Fruit fly (Drosophila melanogaster) whole organism, adult: Measurements from ENCODE around the gene Sems.
A peak's percentile ranks its signal among the peaks of the same experiment; 100 is the strongest.

Experiments used
- CG11617 ChIP-seq: fragments of 200-800 bp; sonication (Bioruptor generic); optimal IDR thresholded peaks from 2 replicates; lab custom pipeline; 2017; ENCODE audit warnings: mild to moderate bottlenecking, missing biosample characterization, missing genetic modification reagents, missing genetic modification characterization
- CG12768 ChIP-seq: fragments of 200-800 bp; sonication (Bioruptor generic); optimal IDR thresholded peaks from 2 replicates; lab custom pipeline; 2017; ENCODE audit warnings: missing biosample characterization, missing genetic modification characterization, mild to moderate bottlenecking, moderate library complexity, missing genetic modification reagents
- CG14711 ChIP-seq: fragments of 200-800 bp; sonication (Bioruptor generic); optimal IDR thresholded peaks from 2 replicates; lab custom pipeline; 2018; ENCODE audit warnings: missing biosample characterization, mild to moderate bottlenecking, missing genetic modification characterization, moderate library complexity
- CG1620 ChIP-seq: fragments of 200-800 bp; sonication (Bioruptor generic); optimal IDR thresholded peaks from 2 replicates; lab custom pipeline; 2016; ENCODE audit warnings: missing biosample characterization, missing genetic modification characterization
- CG33017 ChIP-seq: fragments of 200-800 bp; sonication (Bioruptor generic); optimal IDR thresholded peaks from 2 replicates; lab custom pipeline; 2018; ENCODE audit warnings: missing biosample characterization, mild to moderate bottlenecking, missing genetic modification characterization, moderate library complexity
- CG5204 ChIP-seq: fragments of 200-800 bp; sonication (Bioruptor generic); optimal IDR thresholded peaks from 2 replicates; lab custom pipeline; 2016; ENCODE audit warnings: missing biosample characterization, missing genetic modification characterization
- CG7045 ChIP-seq: fragments of 200-800 bp; sonication (Bioruptor generic); optimal IDR thresholded peaks from 2 replicates; lab custom pipeline; 2017; ENCODE audit warnings: missing biosample characterization, mild to moderate bottlenecking, missing genetic modification characterization
- CG7101 ChIP-seq: fragments of 200-800 bp; sonication (Bioruptor generic); optimal IDR thresholded peaks from 2 replicates; lab custom pipeline; 2018; ENCODE audit warnings: missing biosample characterization, mild to moderate bottlenecking, missing genetic modification characterization, moderate library complexity
- Clk ChIP-seq: fragments of 200-800 bp; sonication (Bioruptor generic); optimal IDR thresholded peaks from 2 replicates; lab custom pipeline; 2017; ENCODE audit warnings: missing biosample characterization, missing genetic modification characterization
- Crg-1 ChIP-seq: fragments of 200-800 bp; sonication (Bioruptor generic); optimal IDR thresholded peaks from 2 replicates; lab custom pipeline; 2016; ENCODE audit warnings: missing biosample characterization, missing genetic modification characterization
- Hr96 ChIP-seq: fragments of 200-800 bp; sonication (Bioruptor generic); optimal IDR thresholded peaks from 2 replicates; lab custom pipeline; 2016; ENCODE audit warnings: missing biosample characterization, missing genetic modification characterization
- Mnt ChIP-seq: fragments of 200-800 bp; sonication (Bioruptor generic); optimal IDR thresholded peaks from 2 replicates; lab custom pipeline; 2016; ENCODE audit warnings: missing biosample characterization, mild to moderate bottlenecking, missing genetic modification characterization
- bab1 ChIP-seq: fragments of 200-800 bp; sonication (Bioruptor generic); optimal IDR thresholded peaks from 3 replicates; lab custom pipeline; 2019; ENCODE audit warnings: missing biosample characterization, mild to moderate bottlenecking, missing genetic modification characterization, moderate library complexity
- cic ChIP-seq: fragments of 200-800 bp; sonication (Bioruptor generic); optimal IDR thresholded peaks from 2 replicates; lab custom pipeline; 2017; ENCODE audit warnings: missing biosample characterization, mild to moderate bottlenecking, missing genetic modification characterization, moderate library complexity
- cnc ChIP-seq, 2 experiments: fragments of >200 bp; optimal IDR thresholded peaks; 2 replicates each; lab custom pipeline; 2017
- kay ChIP-seq: fragments of 200-800 bp; sonication (Bioruptor generic); peaks from one replicate; lab custom pipeline; 2016; ENCODE audit warnings: missing biosample characterization, missing genetic modification characterization, borderline replicate concordance
- ovo ChIP-seq: fragments of 200-800 bp; sonication (Bioruptor generic); optimal IDR thresholded peaks from 2 replicates; lab custom pipeline; 2016; ENCODE audit warnings: missing biosample characterization, missing genetic modification characterization
- pad ChIP-seq: fragments of 200-800 bp; sonication (Bioruptor generic); optimal IDR thresholded peaks from 3 replicates; lab custom pipeline; 2017; ENCODE audit warnings: missing biosample characterization, missing genetic modification characterization, mild to moderate bottlenecking, moderate library complexity, missing genetic modification reagents
- tj ChIP-seq: fragments of 200-800 bp; sonication (Bioruptor generic); optimal IDR thresholded peaks from 3 replicates; lab custom pipeline; 2017; ENCODE audit warnings: missing biosample characterization, mild to moderate bottlenecking, missing genetic modification characterization, moderate library complexity
- toe ChIP-seq: fragments of 200-800 bp; sonication (Bioruptor generic); optimal IDR thresholded peaks from 2 replicates; lab custom pipeline; 2016; ENCODE audit warnings: missing biosample characterization, missing genetic modification characterization

The Sems gene

dm6 chr3L:20949371-20950135 is 7.0 kb downstream of the Sems start, which contains the start of gene fng:
Gene fng (minus strand): TSS chr3L:20949512.
- TF ChIP-seq CG12768 (GFP tag; lab: Kevin White, UChicago) (no peak), Mnt (GFP tag; lab: Kevin White, UChicago) (peak; percentile 14), tj (GFP tag; lab: Kevin White, UChicago) (peak; percentile 5), bab1 (GFP tag; lab: Kevin White, UChicago) (peak; percentile 5)

dm6 chr3L:20948404-20948803 is 8.1 kb downstream of the Sems start:
- TF ChIP-seq Hr96 (GFP tag; lab: Kevin White, UChicago) (no peak), CG5204 (GFP tag; lab: Kevin White, UChicago) (no peak), CG12768 (GFP tag; lab: Kevin White, UChicago) (no peak), CG11617 (no peak)

DNA sequence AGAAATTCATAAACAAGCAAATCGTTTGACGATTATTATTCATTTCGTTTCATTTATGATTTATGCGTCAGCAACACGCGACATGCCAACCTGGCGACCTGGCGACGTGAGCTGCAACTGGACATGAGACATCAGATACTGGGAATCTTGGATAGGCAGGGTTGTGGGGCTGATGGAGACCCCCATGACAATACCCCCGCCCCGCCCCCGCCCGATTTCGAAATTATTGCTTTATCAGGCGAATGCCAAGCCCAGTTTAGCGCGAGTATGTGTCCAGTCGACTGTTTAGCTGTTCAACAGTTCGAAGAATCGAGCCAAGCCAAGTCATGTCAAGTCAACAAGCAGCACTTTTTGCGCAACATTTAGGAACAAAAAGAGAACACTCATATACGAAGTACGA is 9.6 kb downstream of the Sems start:
- TF ChIP-seq cic (GFP tag; lab: Kevin White, UChicago) (no peak), CG1620 (GFP tag; lab: Kevin White, UChicago) (no peak), ovo (GFP tag; lab: Kevin White, UChicago) (no peak), bab1 (GFP tag; lab: Kevin White, UChicago) (peak; percentile 22), tj (GFP tag; lab: Kevin White, UChicago) (peak; percentile 98), CG7045 (GFP tag; lab: Kevin White, UChicago) (no peak), CG5204 (GFP tag; lab: Kevin White, UChicago) (no peak), Mnt (GFP tag; lab: Kevin White, UChicago) (no peak), Hr96 (GFP tag; lab: Kevin White, UChicago) (no peak)

DNA sequence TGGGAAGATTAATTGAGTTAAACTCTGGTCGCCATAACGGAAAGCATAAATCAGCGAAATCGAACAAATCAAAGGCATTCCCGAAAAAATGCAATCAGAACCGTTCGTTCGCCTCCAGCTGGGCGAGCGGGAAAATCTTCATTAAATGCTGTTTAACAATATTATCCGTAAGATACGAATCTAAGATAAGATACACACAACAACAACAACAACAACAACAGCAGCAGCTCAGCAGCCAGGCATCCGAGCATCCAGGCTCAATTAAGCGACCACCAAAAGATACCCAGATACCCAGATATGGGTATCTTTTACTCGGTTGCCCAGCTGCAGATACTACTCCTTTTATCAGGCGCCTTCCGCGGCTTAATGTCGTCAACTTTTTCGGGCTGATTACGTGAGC is 10.5 kb downstream of the Sems start:
- no peak for TF ChIP-seq CG11617

DNA sequence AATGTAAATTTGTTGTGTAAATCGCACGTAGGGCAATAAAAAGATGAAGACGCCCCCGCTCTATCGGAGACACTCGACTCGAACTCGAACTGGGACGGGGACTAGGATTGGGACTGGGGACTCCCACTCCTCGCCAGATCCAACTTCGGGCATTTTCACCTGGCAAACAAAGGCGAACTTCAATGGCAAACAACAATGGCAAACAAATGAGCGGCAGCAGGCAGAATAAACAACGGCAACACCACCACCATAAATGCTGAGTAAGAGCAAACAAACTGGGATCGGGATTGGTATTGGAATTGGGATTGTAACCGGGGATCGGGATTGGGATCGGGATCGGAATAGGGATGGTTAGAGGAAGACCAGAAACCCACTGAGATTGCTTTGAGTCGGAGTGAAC is 12.4 kb downstream of the Sems start:
- TF ChIP-seq CG7101 (tag; lab: Kevin White, UChicago) (no peak), CG33017 (tag; lab: Kevin White, UChicago) (no peak), ovo (GFP tag; lab: Kevin White, UChicago) (no peak), cnc (optimal IDR thresholded peaks at IDR 0.05; lab: Kevin White, UChicago) (no peak), tj (GFP tag; lab: Kevin White, UChicago) (no peak), CG11617 (no peak)

DNA sequence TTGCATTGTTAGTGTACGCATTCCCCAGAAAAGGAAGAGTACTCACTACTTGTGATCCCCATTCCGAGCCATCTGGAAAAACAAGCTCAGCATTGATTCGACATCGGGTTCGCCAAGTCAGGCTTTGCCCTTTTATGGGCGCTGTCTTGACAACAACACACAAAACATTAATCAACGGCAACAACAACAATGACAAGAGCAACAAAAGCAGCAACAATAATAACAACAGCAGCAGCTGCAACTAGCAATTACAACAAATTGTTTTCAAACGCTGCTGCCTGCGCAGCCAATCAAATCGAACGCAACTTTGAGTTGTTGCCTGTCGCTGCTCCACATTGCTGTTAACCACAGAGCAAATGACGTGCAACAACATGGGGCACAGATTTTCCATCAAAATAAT is 14.5 kb downstream of the Sems start:
- TF ChIP-seq kay (GFP tag; lab: Kevin White, UChicago) (no peak), CG12768 (GFP tag; lab: Kevin White, UChicago) (no peak), bab1 (GFP tag; lab: Kevin White, UChicago) (no peak), cic (GFP tag; lab: Kevin White, UChicago) (no peak), cnc (optimal IDR thresholded peaks at IDR 0.05; lab: Kevin White, UChicago) (no peak), Crg-1 (GFP tag; lab: Kevin White, UChicago) (no peak), CG5204 (GFP tag; lab: Kevin White, UChicago) (no peak), CG7101 (tag; lab: Kevin White, UChicago) (no peak), ovo (GFP tag; lab: Kevin White, UChicago) (no peak), CG14711 (no peak), Clk (GFP tag; lab: Kevin White, UChicago) (no peak), CG7045 (GFP tag; lab: Kevin White, UChicago) (no peak), Hr96 (GFP tag; lab: Kevin White, UChicago) (no peak), tj (GFP tag; lab: Kevin White, UChicago) (no peak)

DNA sequence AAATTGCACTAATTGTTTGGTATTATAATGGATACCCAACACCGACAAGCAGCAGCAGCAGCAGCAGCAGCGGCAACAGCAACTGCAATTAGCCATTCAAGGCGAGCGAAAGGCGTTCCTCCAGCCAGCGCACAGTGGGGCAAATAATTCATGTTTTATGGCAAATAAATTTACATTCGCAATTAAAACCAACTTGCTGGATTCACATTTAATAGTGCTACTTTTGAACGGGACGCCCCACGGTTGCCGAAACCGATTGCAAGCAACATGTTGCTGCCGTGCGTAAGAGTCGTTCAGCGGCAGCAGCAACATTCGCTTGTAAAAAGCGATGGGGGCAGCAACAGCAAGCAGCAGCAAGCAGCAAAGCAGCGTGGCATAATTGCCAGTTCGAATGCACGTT is 22.8 kb downstream of the Sems start:
- no peak for TF ChIP-seq CG12768 (GFP tag; lab: Kevin White, UChicago)
- no peak for TF ChIP-seq CG14711
- no peak for TF ChIP-seq pad (GFP tag; lab: Kevin White, UChicago)
- no peak for TF ChIP-seq CG7045 (GFP tag; lab: Kevin White, UChicago)
- no peak for TF ChIP-seq CG11617
- TF ChIP-seq cnc (optimal IDR thresholded peaks at IDR 0.05; lab: Kevin White, UChicago), result no peak

DNA sequence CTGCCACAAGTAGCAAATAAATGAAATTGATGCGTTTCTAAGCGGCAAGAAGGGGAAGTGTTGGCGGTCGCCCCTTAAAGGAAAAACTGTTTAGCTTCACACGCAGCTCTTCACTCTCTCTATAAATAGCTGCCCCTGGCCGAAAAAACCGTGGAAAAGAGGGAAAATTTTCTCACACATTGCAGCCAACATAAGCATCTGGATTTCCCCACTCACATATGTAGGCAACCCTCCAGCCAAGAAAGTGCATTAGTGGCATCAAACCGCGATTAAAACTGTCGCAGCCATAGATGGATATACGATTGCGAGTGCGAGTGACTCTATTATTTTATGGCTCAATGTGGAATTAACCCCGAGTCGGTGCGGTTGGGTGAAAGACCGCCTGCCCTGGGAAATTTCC is 24.0 kb downstream of the Sems start:
- TF ChIP-seq pad (GFP tag; lab: Kevin White, UChicago) (no peak), tj (GFP tag; lab: Kevin White, UChicago) (no peak), CG14711 (no peak), CG12768 (GFP tag; lab: Kevin White, UChicago) (no peak), Hr96 (GFP tag; lab: Kevin White, UChicago) (no peak), CG1620 (GFP tag; lab: Kevin White, UChicago) (no peak), bab1 (GFP tag; lab: Kevin White, UChicago) (no peak), CG7045 (GFP tag; lab: Kevin White, UChicago) (no peak), cnc (optimal IDR thresholded peaks at IDR 0.05; lab: Kevin White, UChicago) (no peak), Clk (GFP tag; lab: Kevin White, UChicago) (no peak), toe (GFP tag; lab: Kevin White, UChicago) (no peak), CG5204 (GFP tag; lab: Kevin White, UChicago) (no peak)
